Fruit fly (Drosophila melanogaster) whole organism: ENCODE data around the gene Gr77a.

Source experiments
- CG8478 ChIP-seq: fragments of >200 bp; optimal IDR thresholded peaks from 2 replicates; lab custom pipeline; 2018; ENCODE audit warnings: inconsistent platforms
- EcR ChIP-seq, 2 experiments: fragments of >200 bp; optimal IDR thresholded peaks; 2 replicates each; lab custom pipeline; 2017; ENCODE audit warnings: missing biosample characterization in 2 of 2, missing genetic modification characterization in 2 of 2, missing genetic modification reagents in 2 of 2
- pan ChIP-seq: fragments of >200 bp; optimal IDR thresholded peaks from 2 replicates; lab custom pipeline; 2017
- psq ChIP-seq: fragments of >200 bp; optimal IDR thresholded peaks from 2 replicates; lab custom pipeline; 2017

DNA sequence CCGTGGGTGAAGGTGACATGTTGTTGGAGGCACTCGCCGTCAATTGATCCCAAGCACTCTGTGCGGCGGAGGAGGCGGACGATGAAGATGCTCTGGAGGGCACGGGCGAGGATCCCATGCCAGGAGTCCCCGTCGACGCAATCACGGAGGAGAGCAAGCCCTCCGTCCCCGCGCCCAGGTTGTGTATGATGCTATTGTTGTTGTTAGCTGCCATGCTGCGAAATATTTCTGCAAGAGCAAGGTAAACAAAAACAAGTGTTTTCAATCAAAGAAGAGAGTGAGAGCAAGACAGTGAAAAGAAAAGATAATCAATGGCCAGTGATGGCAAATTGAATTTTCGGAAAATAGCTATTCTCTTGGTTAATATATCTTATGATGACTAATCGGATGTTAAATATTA is 45.2 kb upstream of the Gr77a start:
- TF ChIP-seq psq (lab: Kevin White, UChicago) = no peak
- TF ChIP-seq pan = no peak
- no peak for TF ChIP-seq CG8478 (lab: Kevin White, UChicago)
- no peak for TF ChIP-seq EcR (GFP tag; optimal IDR thresholded peaks at IDR 0.05; lab: Kevin White, UChicago)
